Worm (Caenorhabditis elegans) whole organism, L4 larva: ENCODE data around the gene prk-1.

Experiments used
- F44E2.7 ChIP-seq: fragments of 200-800 bp; sonication (Bioruptor generic); IDR thresholded peaks from 2 replicates; pipeline ENCODE4 v2.1.2; 2022; ENCODE audit warnings: missing genetic modification characterization, missing compliant biosample characterization
- R02D3.7 ChIP-seq: fragments of 150-350 bp; sonication (generic microtip); optimal IDR thresholded peaks from 3 replicates; lab custom pipeline; 2014; ENCODE audit warnings: missing biosample characterization, missing genetic modification characterization
- T20F7.1 ChIP-seq: fragments of 200-800 bp; sonication (Bioruptor generic); optimal IDR thresholded peaks from 2 replicates; lab custom pipeline; 2018; ENCODE audit warnings: mild to moderate bottlenecking, missing genetic modification characterization, missing compliant biosample characterization
- aha-1 ChIP-seq: fragments of 150-350 bp; peaks from one replicate; lab custom pipeline; 2014; ENCODE audit warnings: missing biosample characterization, missing genetic modification characterization
- ama-1 ChIP-seq: fragments of 150-350 bp; optimal IDR thresholded peaks from 2 replicates; lab custom pipeline; 2014; ENCODE audit warnings: inconsistent platforms, mixed read lengths
- arid-1 ChIP-seq: fragments of 200-800 bp; sonication (Bioruptor generic); conservative IDR thresholded peaks from 2 replicates; pipeline ENCODE4 v1.3.6; 2022; ENCODE audit warnings: missing genetic modification reagents, missing genetic modification characterization, missing compliant biosample characterization
- attf-4 ChIP-seq: sonication (generic microtip); optimal IDR thresholded peaks from 3 replicates; lab custom pipeline; 2017; ENCODE audit warnings: missing biosample characterization, missing genetic modification characterization
- ceh-20 ChIP-seq: fragments of 200-800 bp; sonication (Bioruptor generic); IDR thresholded peaks from 2 replicates; pipeline ENCODE4 v1.3.6; 2022; ENCODE audit warnings: missing genetic modification reagents, missing genetic modification characterization, missing compliant biosample characterization
- ceh-32 ChIP-seq: sonication (generic microtip); optimal IDR thresholded peaks from 2 replicates; lab custom pipeline; 2016; ENCODE audit warnings: mild to moderate bottlenecking, missing genetic modification characterization, missing compliant biosample characterization; ENCODE audit not compliant: poor library complexity
- ceh-44 ChIP-seq: fragments of 200-800 bp; sonication (Bioruptor generic); IDR thresholded peaks from 2 replicates; pipeline ENCODE4 v1.3.6; 2022; ENCODE audit warnings: missing genetic modification reagents, missing genetic modification characterization, missing compliant biosample characterization
- ceh-62 ChIP-seq: sonication (generic microtip); optimal IDR thresholded peaks from 2 replicates; lab custom pipeline; 2017; ENCODE audit warnings: missing biosample characterization, missing genetic modification characterization
- cey-2 ChIP-seq: sonication (generic microtip); optimal IDR thresholded peaks from 3 replicates; lab custom pipeline; 2017; ENCODE audit warnings: missing genetic modification characterization, mild to moderate bottlenecking, missing compliant biosample characterization, antibody characterized with exemption, borderline replicate concordance; ENCODE audit not compliant: insufficient read depth
- daf-12 ChIP-seq: fragments of 150-350 bp; optimal IDR thresholded peaks from 2 replicates; lab custom pipeline; 2014; ENCODE audit warnings: missing biosample characterization, missing genetic modification reagents, missing genetic modification characterization
- daf-16 ChIP-seq, 3 experiments: sonication (generic microtip); optimal IDR thresholded peaks; 2 replicates each; lab custom pipeline; 2016 to 2017; ENCODE audit warnings: missing genetic modification characterization in 3 of 3, missing genetic modification reagents in 3 of 3, mild to moderate bottlenecking in 2 of 3, missing compliant biosample characterization in 2 of 3, missing biosample characterization in 1 of 3, moderate library complexity in 1 of 3
- dmd-6 ChIP-seq: fragments of 200-800 bp; sonication (Bioruptor generic); IDR thresholded peaks from 2 replicates; pipeline ENCODE4 v1.3.6; 2022; ENCODE audit warnings: missing genetic modification reagents, missing genetic modification characterization, missing compliant biosample characterization
- dmd-8 ChIP-seq: fragments of 200-800 bp; sonication (Bioruptor generic); IDR thresholded peaks from 2 replicates; pipeline ENCODE4 v1.3.6; 2022; ENCODE audit warnings: missing genetic modification characterization, missing compliant biosample characterization
- dpl-1 ChIP-seq: fragments of 150-350 bp; optimal IDR thresholded peaks from 2 replicates; lab custom pipeline; 2014; ENCODE audit warnings: missing biosample characterization, missing genetic modification reagents, missing genetic modification characterization
- duxl-1 ChIP-seq: sonication (generic microtip); optimal IDR thresholded peaks from 2 replicates; lab custom pipeline; 2016; ENCODE audit warnings: mild to moderate bottlenecking, missing genetic modification characterization, moderate library complexity, missing compliant biosample characterization; ENCODE audit not compliant: poor library complexity
- dve-1 ChIP-seq: sonication (generic microtip); optimal IDR thresholded peaks from 2 replicates; lab custom pipeline; 2017; ENCODE audit warnings: antibody characterized with exemption, mild to moderate bottlenecking, missing genetic modification characterization, missing compliant biosample characterization; ENCODE audit not compliant: insufficient read depth
- hif-1 ChIP-seq, 2 experiments: sonication (generic microtip); optimal IDR thresholded peaks; 2 replicates each; lab custom pipeline; 2016 to 2017; ENCODE audit warnings: missing compliant biosample characterization in 2 of 2, missing genetic modification characterization in 2 of 2, missing genetic modification reagents in 2 of 2, missing genotype in 2 of 2, mild to moderate bottlenecking in 1 of 2
- hlh-11 ChIP-seq: fragments of 200-800 bp; sonication (Bioruptor generic); optimal IDR thresholded peaks from 2 replicates; lab custom pipeline; 2018; ENCODE audit warnings: mild to moderate bottlenecking, missing genetic modification characterization, missing compliant biosample characterization
- lin-1 ChIP-seq: fragments of 200-800 bp; sonication (Bioruptor generic); IDR thresholded peaks from 2 replicates; pipeline ENCODE4 v1.3.6; 2022; ENCODE audit warnings: missing genetic modification reagents, missing genetic modification characterization, missing compliant biosample characterization
- lsy-2 ChIP-seq, 2 experiments: fragments of 150-350 bp in 1 of 2; sonication (generic microtip) in 1 of 2; optimal IDR thresholded peaks; 2 replicates each; lab custom pipeline; 2014 to 2017; ENCODE audit warnings: missing biosample characterization in 2 of 2, missing genetic modification characterization in 2 of 2
- madf-5 ChIP-seq, 2 experiments: fragments of 200-800 bp; sonication (Bioruptor generic); IDR thresholded peaks; 2 replicates each; pipeline ENCODE4 v1.3.6; 2022; ENCODE audit warnings: missing compliant biosample characterization in 2 of 2, missing genetic modification characterization in 2 of 2
- mep-1 ChIP-seq: fragments of 150-350 bp; sonication (generic microtip); optimal IDR thresholded peaks from 3 replicates; lab custom pipeline; 2014; ENCODE audit warnings: missing biosample characterization, missing genetic modification characterization
- nhr-11 ChIP-seq: fragments of 150-350 bp; optimal IDR thresholded peaks from 2 replicates; lab custom pipeline; 2014; ENCODE audit warnings: missing biosample characterization, missing genetic modification characterization
- nhr-237 ChIP-seq: sonication (generic microtip); optimal IDR thresholded peaks from 2 replicates; lab custom pipeline; 2017; ENCODE audit warnings: missing biosample characterization, missing genetic modification characterization
- nhr-28 ChIP-seq: fragments of 150-350 bp; optimal IDR thresholded peaks from 2 replicates; lab custom pipeline; 2014; ENCODE audit warnings: missing biosample characterization, missing genetic modification characterization
- nhr-41 ChIP-seq: fragments of 200-800 bp; sonication (Bioruptor generic); IDR thresholded peaks from 2 replicates; pipeline ENCODE4 v1.3.6; 2022; ENCODE audit warnings: missing genetic modification reagents, missing genetic modification characterization, missing compliant biosample characterization
- nhr-6 ChIP-seq: fragments of 150-350 bp; optimal IDR thresholded peaks from 2 replicates; lab custom pipeline; 2014; ENCODE audit warnings: missing biosample characterization, missing genetic modification characterization
- nhr-77 ChIP-seq: fragments of 150-350 bp; optimal IDR thresholded peaks from 2 replicates; lab custom pipeline; 2014; ENCODE audit warnings: missing biosample characterization, missing genetic modification characterization
- pha-4 ChIP-seq, 2 experiments: fragments of 150-350 bp in 1 of 2; fragments of 200-800 bp in 1 of 2; sonication (Bioruptor generic) in 1 of 2; IDR thresholded peaks in 1 of 2; optimal IDR thresholded peaks in 1 of 2; 2 replicates each; pipeline versions ENCODE4 v1.3.6 to Lab custom; 2014 to 2022; ENCODE audit warnings: missing genetic modification characterization in 2 of 2, missing genetic modification reagents in 2 of 2, missing biosample characterization in 1 of 2, missing compliant biosample characterization in 1 of 2
- php-3 ChIP-seq: fragments of 200-800 bp; sonication (Bioruptor generic); IDR thresholded peaks from 2 replicates; pipeline ENCODE4 v1.3.6; 2022; ENCODE audit warnings: missing genetic modification reagents, missing genetic modification characterization, missing compliant biosample characterization
- pqm-1 ChIP-seq: sonication (generic microtip); optimal IDR thresholded peaks from 2 replicates; lab custom pipeline; 2017; ENCODE audit warnings: missing biosample characterization, missing genetic modification characterization
- rbr-2 ChIP-seq: sonication (generic microtip); optimal IDR thresholded peaks from 2 replicates; lab custom pipeline; 2016; ENCODE audit warnings: missing genotype, missing genetic modification characterization, missing compliant biosample characterization
- sdz-12 ChIP-seq: fragments of 200-800 bp; sonication (Bioruptor generic); optimal IDR thresholded peaks from 2 replicates; lab custom pipeline; 2018; ENCODE audit warnings: mild to moderate bottlenecking, missing genetic modification characterization, missing compliant biosample characterization
- set-16 ChIP-seq: fragments of 200-800 bp; sonication (Bioruptor generic); IDR thresholded peaks from 2 replicates; pipeline ENCODE4 v1.3.6; 2022; ENCODE audit warnings: missing genetic modification reagents, missing genetic modification characterization, missing compliant biosample characterization
- snpc-4 ChIP-seq: fragments of 150-350 bp; optimal IDR thresholded peaks from 2 replicates; lab custom pipeline; 2014; ENCODE audit warnings: missing biosample characterization, missing genetic modification characterization
- tag-97 ChIP-seq: fragments of 200-800 bp; sonication (Bioruptor generic); IDR thresholded peaks from 2 replicates; pipeline ENCODE4 v1.3.6; 2022; ENCODE audit warnings: missing genetic modification characterization, missing compliant biosample characterization
- tra-1 ChIP-seq: fragments of 200-800 bp; sonication (Bioruptor generic); IDR thresholded peaks from 2 replicates; pipeline ENCODE4 v1.3.6; 2022; ENCODE audit warnings: missing genetic modification reagents, missing genetic modification characterization, missing compliant biosample characterization
- unc-62 ChIP-seq, 3 experiments: fragments of 150-350 bp in 1 of 3; sonication (generic microtip); optimal IDR thresholded peaks in 2 of 3; peaks in 1 of 3; 1 replicate in 1 of 3; 2 replicates in 2 of 3; lab custom pipeline; 2014 to 2017; ENCODE audit warnings: missing biosample characterization in 3 of 3, missing genetic modification characterization in 3 of 3, missing genetic modification reagents in 3 of 3, missing genotype in 1 of 3
- zag-1 ChIP-seq: fragments of 150-350 bp; optimal IDR thresholded peaks from 2 replicates; lab custom pipeline; 2014; ENCODE audit warnings: missing biosample characterization, missing genetic modification characterization
- zip-2 ChIP-seq: fragments of 150-350 bp; optimal IDR thresholded peaks from 2 replicates; lab custom pipeline; 2014; ENCODE audit warnings: missing biosample characterization, missing genetic modification characterization
- ztf-7 ChIP-seq: fragments of 150-350 bp; optimal IDR thresholded peaks from 2 replicates; lab custom pipeline; 2014; ENCODE audit warnings: missing biosample characterization, missing genetic modification characterization

Gene prk-1

DNA sequence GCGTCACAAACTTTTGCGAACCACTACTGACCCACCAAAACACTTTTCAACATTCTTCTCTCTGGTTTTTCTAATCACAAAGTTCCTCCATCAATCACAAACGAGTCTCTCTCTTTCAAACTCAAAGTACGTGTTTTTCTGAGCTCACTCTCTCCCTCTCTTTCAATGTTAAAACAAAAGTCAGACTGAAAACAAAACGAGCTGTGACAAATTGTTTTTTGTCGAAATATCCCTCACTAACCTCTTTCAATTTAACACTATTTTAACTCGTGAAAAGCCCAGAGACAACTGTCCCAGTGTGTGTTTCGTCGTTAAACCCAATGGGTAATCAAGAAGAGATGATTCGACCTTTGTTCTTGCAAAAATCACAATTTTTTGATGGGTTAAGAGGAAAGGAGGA lies 1.9 kb upstream of the prk-1 start:
- TF ChIP-seq unc-62 (GFP tag; optimal IDR thresholded peaks at IDR 0.05 in 1 of 2; lab: Kevin White, UChicago): peak in 1 of 2 experiments; percentile 95
- TF ChIP-seq unc-62 (tag; optimal IDR thresholded peaks at IDR 0.05; lab: Kevin White, UChicago): no peak
- peak; percentile 90 for TF ChIP-seq aha-1
- TF ChIP-seq daf-16 (GFP tag; optimal IDR thresholded peaks at IDR 0.05; lab: Kevin White, UChicago): peak in 1 of 2 experiments; percentile 91
- TF ChIP-seq daf-16 (tag; optimal IDR thresholded peaks at IDR 0.05; lab: Kevin White, UChicago): no peak
- TF ChIP-seq nhr-11 (tag; lab: Kevin White, UChicago): peak; percentile 80
- TF ChIP-seq hlh-11 (tag; lab: Kevin White, UChicago): peak; percentile 52
- no peak for TF ChIP-seq attf-4 (tag; lab: Kevin White, UChicago)
- no peak for TF ChIP-seq R02D3.7 (tag; lab: Kevin White, UChicago)
- TF ChIP-seq lsy-2 (tag; optimal IDR thresholded peaks at IDR 0.05; lab: Kevin White, UChicago): peak in 1 of 2 experiments; percentile 59
- TF ChIP-seq ceh-20 (GFP tag; lab: Robert Waterston, UW): peak; percentile 72; the same call in 1 of the 2 replicates
- TF ChIP-seq hif-1 (tag; optimal IDR thresholded peaks at IDR 0.05; lab: Kevin White, UChicago): peak in 1 of 2 experiments; percentile 8
- no peak for TF ChIP-seq ceh-44 (GFP tag; lab: Robert Waterston, UW)
- TF ChIP-seq mep-1 (tag; lab: Kevin White, UChicago): peak; percentile 27
- peak; percentile 3 for TF ChIP-seq dve-1 (tag; lab: Kevin White, UChicago)
- no peak for TF ChIP-seq nhr-28 (tag; lab: Kevin White, UChicago)

DNA sequence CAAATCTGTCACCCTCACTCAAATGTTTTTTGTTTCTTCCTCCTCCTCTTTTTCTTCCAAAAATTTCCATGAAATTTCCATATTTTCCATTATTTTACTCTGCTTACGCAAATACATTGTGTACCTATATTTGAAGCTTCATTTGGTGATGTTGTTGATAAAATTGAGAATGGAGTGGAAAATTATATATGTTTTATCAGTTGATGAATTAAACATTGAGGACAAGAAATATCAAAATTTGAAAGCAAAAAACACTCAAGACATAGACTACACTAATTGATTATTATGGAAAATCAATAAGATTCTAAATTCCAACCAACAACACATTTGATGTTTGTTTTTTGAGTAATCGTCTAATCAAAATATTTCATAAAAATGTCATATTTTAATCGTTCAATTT lies 767 bp upstream of the prk-1 start:
- no peak for TF ChIP-seq tag-97 (GFP tag; lab: Robert Waterston, UW)
- no peak for TF ChIP-seq nhr-11 (tag; lab: Kevin White, UChicago)
- TF ChIP-seq php-3: 0 out of 2 replicates have a peak, but pooled peaks have one; percentile 37
- TF ChIP-seq T20F7.1: no peak
- TF ChIP-seq zag-1 (tag; lab: Kevin White, UChicago): no peak
- no peak for TF ChIP-seq dpl-1
- TF ChIP-seq nhr-28 (tag; lab: Kevin White, UChicago): peak; percentile 51
- peak; percentile 28 for TF ChIP-seq mep-1 (tag; lab: Kevin White, UChicago)
- no peak for TF ChIP-seq arid-1 (GFP tag; lab: Robert Waterston, UW)
- no peak for TF ChIP-seq ceh-62 (tag; lab: Kevin White, UChicago)
- TF ChIP-seq daf-16 (GFP tag; optimal IDR thresholded peaks at IDR 0.05; lab: Kevin White, UChicago): no peak
- peak; percentile 96 for TF ChIP-seq daf-16 (tag; optimal IDR thresholded peaks at IDR 0.05; lab: Kevin White, UChicago)
- TF ChIP-seq aha-1: peak; percentile 51
- TF ChIP-seq nhr-41: no peak
- TF ChIP-seq lin-1 (GFP tag; lab: Robert Waterston, UW): no peak
- no peak for TF ChIP-seq dmd-8
- no peak for TF ChIP-seq madf-5 (GFP tag; IDR thresholded peaks at IDR 0.05; lab: Robert Waterston, UW)
- peak in 1 of 2 experiments; percentile 38 for TF ChIP-seq unc-62 (GFP tag; optimal IDR thresholded peaks at IDR 0.05 in 1 of 2; lab: Kevin White, UChicago)
- no peak for TF ChIP-seq unc-62 (tag; optimal IDR thresholded peaks at IDR 0.05; lab: Kevin White, UChicago)
- peak; percentile 70 for TF ChIP-seq dve-1 (tag; lab: Kevin White, UChicago)
- TF ChIP-seq dmd-6 (GFP tag; lab: Robert Waterston, UW): 0 out of 2 replicates have a peak, but pooled peaks have one; percentile 8
- TF ChIP-seq nhr-77 (tag; lab: Kevin White, UChicago): peak; percentile 34
- TF ChIP-seq ztf-7 (tag; lab: Kevin White, UChicago): peak; percentile 6
- no peak for TF ChIP-seq tra-1 (GFP tag; lab: Robert Waterston, UW)
- no peak for TF ChIP-seq duxl-1 (tag; lab: Kevin White, UChicago)
- no peak for TF ChIP-seq nhr-6 (tag; lab: Kevin White, UChicago)
- TF ChIP-seq sdz-12 (GFP tag; lab: Kevin White, UChicago): no peak
- no peak for TF ChIP-seq attf-4 (tag; lab: Kevin White, UChicago)
- TF ChIP-seq hlh-11 (tag; lab: Kevin White, UChicago): peak; percentile 33
- TF ChIP-seq zip-2 (tag; lab: Kevin White, UChicago): no peak
- TF ChIP-seq ama-1 (lab: Kevin White, UChicago): no peak
- TF ChIP-seq F44E2.7 (GFP tag; lab: Robert Waterston, UW): no peak

DNA sequence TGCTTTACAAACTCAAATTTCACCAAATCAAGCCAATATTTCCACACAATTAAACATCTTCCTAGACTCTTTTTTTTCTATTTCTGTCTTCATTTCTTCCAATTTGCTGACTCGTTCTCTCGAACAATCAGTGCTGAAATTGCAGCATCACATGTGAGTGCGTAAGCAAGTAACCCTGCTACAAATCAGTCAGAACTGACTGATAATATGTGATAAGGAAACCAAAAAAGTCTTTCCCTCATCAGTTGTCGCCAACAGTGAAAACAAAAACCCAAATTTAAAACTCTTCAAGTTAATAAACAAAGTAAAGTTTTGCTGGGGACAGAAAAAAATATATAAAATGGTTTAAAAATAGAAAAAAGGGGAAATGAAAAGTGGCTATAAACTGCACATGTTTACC lies 1.5 kb downstream of the prk-1 start:
- no peak for TF ChIP-seq set-16 (GFP tag; lab: Robert Waterston, UW)
- no peak for TF ChIP-seq ceh-32 (tag; lab: Kevin White, UChicago)
- TF ChIP-seq daf-12 (tag; lab: Kevin White, UChicago): no peak
- TF ChIP-seq tag-97 (GFP tag; lab: Robert Waterston, UW): no peak
- no peak for TF ChIP-seq nhr-237 (tag; lab: Kevin White, UChicago)
- no peak for TF ChIP-seq cey-2 (tag; lab: Kevin White, UChicago)
- TF ChIP-seq rbr-2 (tag; lab: Kevin White, UChicago): no peak
- no peak for TF ChIP-seq F44E2.7 (GFP tag; lab: Robert Waterston, UW)
- TF ChIP-seq daf-16 (GFP tag; optimal IDR thresholded peaks at IDR 0.05; lab: Kevin White, UChicago): peak in 1 of 2 experiments; percentile 1
- TF ChIP-seq daf-16 (tag; optimal IDR thresholded peaks at IDR 0.05; lab: Kevin White, UChicago): peak; percentile 80
- no peak for TF ChIP-seq pha-4 (GFP tag; IDR thresholded peaks at IDR 0.05; lab: Robert Waterston, UW)
- TF ChIP-seq pha-4 (tag; optimal IDR thresholded peaks at IDR 0.05; lab: Kevin White, UChicago): no peak
- TF ChIP-seq pqm-1 (tag; lab: Kevin White, UChicago): peak; percentile 87
- no peak for TF ChIP-seq snpc-4 (tag; lab: Kevin White, UChicago)
- TF ChIP-seq hif-1 (tag; optimal IDR thresholded peaks at IDR 0.05; lab: Kevin White, UChicago): no peak
